Worm (Caenorhabditis elegans): ENCODE data around the gene prx-2.

prx-2 gene

DNA sequence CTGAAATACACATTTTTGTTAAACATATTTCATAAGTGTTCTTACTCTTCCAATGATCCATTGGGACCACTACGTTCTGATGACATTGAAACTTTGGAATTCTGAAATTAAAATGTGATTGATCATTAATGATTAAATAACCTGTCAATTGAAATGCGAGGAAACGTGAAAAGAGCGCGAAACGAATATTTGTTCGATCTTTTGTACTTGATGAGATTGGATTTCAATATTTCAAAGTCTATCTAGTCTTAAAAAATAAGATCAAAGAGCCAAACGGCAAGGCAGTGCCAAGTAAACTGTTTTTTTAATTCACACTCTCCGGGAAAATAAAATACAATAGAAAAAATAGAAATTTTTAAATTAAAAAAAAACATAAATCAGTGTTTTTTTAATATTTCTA is 38.0 kb downstream of the prx-2 start, which contains the start of gene ZK792.4:
Gene ZK792.4 (minus strand): TSS at position 101 of the 400 bp plus-strand sequence.
- TF ChIP-seq blmp-1 (tag; optimal IDR thresholded peaks at IDR 0.05; ENCODE audit: insufficient read depth) (no peak), sma-3 (GFP tag; optimal IDR thresholded peaks at IDR 0.05) (no peak), snpc-4 (tag; optimal IDR thresholded peaks at IDR 0.05) (no peak), nhr-25 (tag; optimal IDR thresholded peaks at IDR 0.05) (no peak), ZK546.5 (tag; optimal IDR thresholded peaks at IDR 0.05) (no peak), lin-13 (GFP tag; optimal IDR thresholded peaks at IDR 0.05) (no peak), ztf-11 (tag; optimal IDR thresholded peaks at IDR 0.05) (no peak), nhr-21 (tag; optimal IDR thresholded peaks at IDR 0.05) (no peak), F13H6.1 (tag; optimal IDR thresholded peaks at IDR 0.05) (no peak), zag-1 (tag; optimal IDR thresholded peaks at IDR 0.05) (no peak), nhr-10 (tag; optimal IDR thresholded peaks at IDR 0.05) (no peak), nhr-6 (tag; optimal IDR thresholded peaks at IDR 0.05) (no peak), egl-27 (tag; optimal IDR thresholded peaks at IDR 0.05) (no peak), nhr-237 (tag; optimal IDR thresholded peaks at IDR 0.05) (no peak), elt-1 (tag; optimal IDR thresholded peaks at IDR 0.05) (no peak), crh-2 (tag; optimal IDR thresholded peaks at IDR 0.05) (no peak)

DNA sequence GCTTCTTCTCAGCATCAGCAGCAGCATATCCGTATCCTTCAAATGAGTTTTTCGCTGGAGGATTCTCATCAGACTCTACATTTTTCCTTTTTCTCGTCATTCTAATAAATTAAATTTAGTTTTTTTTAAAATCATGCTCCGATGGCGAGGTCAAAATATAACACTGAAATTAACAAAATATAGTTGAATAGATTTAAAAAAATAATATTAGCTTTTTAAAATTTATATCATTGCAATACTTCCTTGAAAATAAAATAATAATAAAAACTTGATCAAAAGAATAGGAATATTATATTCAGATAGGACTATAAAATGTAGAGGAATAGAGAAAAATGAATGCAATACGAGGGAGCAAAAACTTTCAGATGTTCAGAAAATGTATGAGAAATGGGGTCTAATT is 44.1 kb downstream of the prx-2 start, which contains the start of gene ZK792.5:
Gene ZK792.5 (minus strand): TSS at position 101 of the 400 bp plus-strand sequence.
- TF ChIP-seq nhr-25 (tag; optimal IDR thresholded peaks at IDR 0.05) (no peak), lsy-2 (tag; optimal IDR thresholded peaks at IDR 0.05) (no peak), ceh-16 (tag; optimal IDR thresholded peaks at IDR 0.05) (no peak), peb-1 (tag; optimal IDR thresholded peaks at IDR 0.05) (no peak), R02D3.7 (tag; optimal IDR thresholded peaks at IDR 0.05) (no peak), zag-1 (tag; optimal IDR thresholded peaks at IDR 0.05) (no peak), ztf-4 (tag; optimal IDR thresholded peaks at IDR 0.05) (no peak), ZK546.5 (tag; optimal IDR thresholded peaks at IDR 0.05) (no peak), lin-11 (tag; optimal IDR thresholded peaks at IDR 0.05) (no peak), sem-4 (tag; optimal IDR thresholded peaks at IDR 0.05) (no peak), unc-62 (GFP tag; optimal IDR thresholded peaks at IDR 0.05) (no peak), nhr-6 (tag; optimal IDR thresholded peaks at IDR 0.05) (no peak), nhr-129 (tag; optimal IDR thresholded peaks at IDR 0.05) (no peak), nhr-12 (tag; optimal IDR thresholded peaks at IDR 0.05) (no peak), ztf-1 (GFP tag; conservative IDR thresholded peaks at IDR 0.05) (no peak), skn-1 (tag; optimal IDR thresholded peaks at IDR 0.05) (no peak), Y55F3AM.14 (GFP tag; optimal IDR thresholded peaks at IDR 0.05) (no peak)

DNA sequence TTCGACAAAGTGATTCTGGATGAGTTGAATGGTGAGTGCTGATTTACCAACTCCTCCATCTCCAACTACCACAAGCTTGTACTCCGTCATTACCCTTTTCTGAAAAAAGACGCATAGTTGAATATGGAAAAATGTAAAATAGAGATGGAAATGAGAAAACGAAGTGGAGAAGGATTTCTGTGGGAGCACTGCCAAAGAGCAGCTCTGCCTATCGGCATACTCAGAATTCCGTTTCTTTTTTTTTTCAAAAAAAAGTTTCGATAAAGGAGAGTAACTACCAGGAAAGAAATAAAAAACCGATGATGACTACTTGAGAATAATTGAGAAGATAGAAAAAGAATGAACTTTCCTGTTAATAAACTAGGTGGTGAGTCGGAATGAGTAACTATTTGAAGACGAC is 47.1 kb downstream of the prx-2 start, which contains the start of gene let-60:
Gene let-60 (minus strand): TSS at position 101 of the 400 bp plus-strand sequence.
- TF ChIP-seq alr-1 (tag; optimal IDR thresholded peaks at IDR 0.05) = no peak
- no peak for TF ChIP-seq nhr-25 (tag; optimal IDR thresholded peaks at IDR 0.05)
- no peak for TF ChIP-seq fos-1 (tag; optimal IDR thresholded peaks at IDR 0.05)
- TF ChIP-seq R02D3.7 (tag; optimal IDR thresholded peaks at IDR 0.05) = no peak
- TF ChIP-seq ztf-4 (tag; optimal IDR thresholded peaks at IDR 0.05) = no peak
- no peak for TF ChIP-seq mab-5 (tag; optimal IDR thresholded peaks at IDR 0.05)
- TF ChIP-seq nhr-10 (tag; optimal IDR thresholded peaks at IDR 0.05) = no peak
- no peak for TF ChIP-seq nhr-12 (tag; optimal IDR thresholded peaks at IDR 0.05)
- TF ChIP-seq ztf-11 (tag; optimal IDR thresholded peaks at IDR 0.05) = no peak

DNA sequence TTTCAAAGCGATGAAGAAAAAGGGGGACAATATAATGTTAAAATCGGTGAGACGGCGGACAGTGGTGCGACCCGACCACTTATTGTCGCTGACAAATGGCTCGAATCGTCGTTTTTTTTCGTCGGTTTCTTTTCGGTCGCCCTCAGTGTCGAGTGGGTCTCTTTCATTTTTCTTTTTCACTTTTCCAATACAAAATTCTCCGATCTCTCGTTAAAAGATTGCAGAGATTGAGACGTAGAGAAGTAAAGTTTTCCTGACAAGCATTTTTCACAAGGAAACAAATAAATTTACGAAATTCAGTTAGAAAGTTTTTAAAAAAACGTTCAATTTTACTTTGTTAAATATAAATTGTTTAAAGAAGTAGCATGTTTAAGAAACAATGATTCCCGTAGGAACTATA is 47.6 kb downstream of the prx-2 start:
- no peak for TF ChIP-seq gmeb-1 (tag; optimal IDR thresholded peaks at IDR 0.05)
- no peak for TF ChIP-seq peb-1 (tag; optimal IDR thresholded peaks at IDR 0.05)
- TF ChIP-seq unc-55 (GFP tag; optimal IDR thresholded peaks at IDR 0.05) = no peak
- no peak for TF ChIP-seq R02D3.7 (tag; optimal IDR thresholded peaks at IDR 0.05)
- TF ChIP-seq mbf-1 (tag; optimal IDR thresholded peaks at IDR 0.05) = no peak
- TF ChIP-seq nhr-25 (tag; optimal IDR thresholded peaks at IDR 0.05) = no peak
- no peak for TF ChIP-seq nhr-6 (tag; optimal IDR thresholded peaks at IDR 0.05)
- no peak for TF ChIP-seq blmp-1 (tag; optimal IDR thresholded peaks at IDR 0.05; ENCODE audit: insufficient read depth)
- no peak for TF ChIP-seq unc-39 (tag; optimal IDR thresholded peaks at IDR 0.05)
- no peak for TF ChIP-seq ama-1 (optimal IDR thresholded peaks at IDR 0.05)
- TF ChIP-seq lsy-2 (tag; optimal IDR thresholded peaks at IDR 0.05) = no peak
- no peak for TF ChIP-seq nhr-11 (tag; optimal IDR thresholded peaks at IDR 0.05)
- TF ChIP-seq Y55F3AM.14 (GFP tag; optimal IDR thresholded peaks at IDR 0.05) = no peak
- TF ChIP-seq sma-3 (GFP tag; optimal IDR thresholded peaks at IDR 0.05) = no peak
- TF ChIP-seq crh-2 (tag; optimal IDR thresholded peaks at IDR 0.05) = no peak
